Worm (Caenorhabditis elegans) whole organism, late embryonic: ENCODE data around the gene cec-1.
A peak's percentile ranks its signal among the peaks of the same experiment; 100 is the strongest.

Experiments used
- C38D4.7 ChIP-seq: fragments of 200-800 bp; sonication (Bioruptor generic); optimal IDR thresholded peaks from 2 replicates; lab custom pipeline; 2018; ENCODE audit warnings: mild to moderate bottlenecking, missing genetic modification characterization, moderate library complexity, missing compliant biosample characterization
- K09A11.1 ChIP-seq: sonication (generic microtip); optimal IDR thresholded peaks from 2 replicates; lab custom pipeline; 2017; ENCODE audit warnings: antibody characterized with exemption, mild to moderate bottlenecking, missing genetic modification characterization, missing compliant biosample characterization; ENCODE audit not compliant: insufficient read depth
- Y22D7AL.16 ChIP-seq: sonication (generic microtip); optimal IDR thresholded peaks from 2 replicates; lab custom pipeline; 2016; ENCODE audit warnings: missing genetic modification characterization, missing compliant biosample characterization
- ahr-1 ChIP-seq: sonication (generic microtip); optimal IDR thresholded peaks from 2 replicates; lab custom pipeline; 2016; ENCODE audit warnings: missing genetic modification characterization, missing compliant biosample characterization
- ceh-14 ChIP-seq: sonication (generic microtip); optimal IDR thresholded peaks from 2 replicates; lab custom pipeline; 2016; ENCODE audit warnings: missing genotype, missing genetic modification characterization, missing compliant biosample characterization
- ceh-18 ChIP-seq: sonication (generic microtip); optimal IDR thresholded peaks from 2 replicates; lab custom pipeline; 2016; ENCODE audit warnings: missing genetic modification characterization, missing compliant biosample characterization
- ceh-19 ChIP-seq: fragments of 200-800 bp; sonication (Bioruptor generic); optimal IDR thresholded peaks from 2 replicates; lab custom pipeline; 2018; ENCODE audit warnings: mild to moderate bottlenecking, missing genetic modification characterization, missing compliant biosample characterization
- ceh-2 ChIP-seq: sonication (generic microtip); optimal IDR thresholded peaks from 2 replicates; lab custom pipeline; 2016; ENCODE audit warnings: missing genotype, missing genetic modification characterization, missing compliant biosample characterization
- ceh-6 ChIP-seq: fragments of 200-800 bp; sonication (Bioruptor generic); optimal IDR thresholded peaks from 2 replicates; lab custom pipeline; 2018; ENCODE audit warnings: mild to moderate bottlenecking, missing genetic modification characterization, missing compliant biosample characterization
- che-1 ChIP-seq: sonication (generic microtip); optimal IDR thresholded peaks from 2 replicates; lab custom pipeline; 2016; ENCODE audit warnings: mild to moderate bottlenecking, missing genetic modification characterization, missing compliant biosample characterization
- dmd-4 ChIP-seq: sonication (generic microtip); optimal IDR thresholded peaks from 2 replicates; lab custom pipeline; 2016; ENCODE audit warnings: borderline replicate concordance, missing genetic modification characterization, missing compliant biosample characterization
- elt-2 ChIP-seq: sonication (generic microtip); optimal IDR thresholded peaks from 2 replicates; lab custom pipeline; 2016; ENCODE audit warnings: missing genetic modification reagents, missing genetic modification characterization, missing compliant biosample characterization
- elt-4 ChIP-seq: sonication (generic microtip); optimal IDR thresholded peaks from 2 replicates; lab custom pipeline; 2016; ENCODE audit warnings: missing genetic modification characterization, missing compliant biosample characterization
- eyg-1 ChIP-seq: sonication (generic microtip); optimal IDR thresholded peaks from 2 replicates; lab custom pipeline; 2016; ENCODE audit warnings: missing genotype, missing genetic modification characterization, missing compliant biosample characterization
- fkh-6 ChIP-seq: sonication (generic microtip); optimal IDR thresholded peaks from 2 replicates; lab custom pipeline; 2016; ENCODE audit warnings: missing genetic modification characterization, missing compliant biosample characterization
- hlh-15 ChIP-seq: sonication (generic microtip); optimal IDR thresholded peaks from 2 replicates; lab custom pipeline; 2016; ENCODE audit warnings: missing genetic modification characterization, missing compliant biosample characterization
- hlh-6 ChIP-seq: sonication (generic microtip); optimal IDR thresholded peaks from 2 replicates; lab custom pipeline; 2016; ENCODE audit warnings: missing genotype, missing genetic modification characterization, missing compliant biosample characterization
- hlh-8 ChIP-seq: sonication (generic microtip); optimal IDR thresholded peaks from 2 replicates; lab custom pipeline; 2016; ENCODE audit warnings: missing genotype, missing genetic modification characterization, missing compliant biosample characterization
- lim-6 ChIP-seq: sonication (generic microtip); optimal IDR thresholded peaks from 2 replicates; lab custom pipeline; 2016; ENCODE audit warnings: missing genetic modification characterization, missing compliant biosample characterization
- lin-11 ChIP-seq: fragments of 200-800 bp; sonication (Bioruptor generic); optimal IDR thresholded peaks from 2 replicates; lab custom pipeline; 2018; ENCODE audit warnings: mild to moderate bottlenecking, missing genetic modification characterization, missing compliant biosample characterization
- mec-3 ChIP-seq: sonication (generic microtip); optimal IDR thresholded peaks from 2 replicates; lab custom pipeline; 2016; ENCODE audit warnings: borderline replicate concordance, missing genetic modification characterization, missing compliant biosample characterization
- nfya-1 ChIP-seq: sonication (generic microtip); optimal IDR thresholded peaks from 2 replicates; lab custom pipeline; 2017; ENCODE audit warnings: missing genetic modification characterization, mild to moderate bottlenecking, missing compliant biosample characterization, antibody characterized with exemption, moderate library complexity
- nhr-11 ChIP-seq: fragments of 150-350 bp; optimal IDR thresholded peaks from 2 replicates; lab custom pipeline; 2014; ENCODE audit warnings: missing biosample characterization, missing genetic modification characterization
- npax-4 ChIP-seq: sonication (generic microtip); optimal IDR thresholded peaks from 2 replicates; lab custom pipeline; 2016; ENCODE audit warnings: missing genetic modification characterization, missing compliant biosample characterization
- odd-2 ChIP-seq: sonication (generic microtip); optimal IDR thresholded peaks from 2 replicates; lab custom pipeline; 2017; ENCODE audit warnings: antibody characterized with exemption, mild to moderate bottlenecking, missing genetic modification characterization, missing compliant biosample characterization
- pag-3 ChIP-seq: sonication (generic microtip); optimal IDR thresholded peaks from 2 replicates; lab custom pipeline; 2016; ENCODE audit warnings: missing compliant biosample characterization, missing genetic modification characterization, borderline replicate concordance
- pax-1 ChIP-seq: fragments of 150-350 bp; optimal IDR thresholded peaks from 2 replicates; lab custom pipeline; 2014; ENCODE audit warnings: missing biosample characterization, missing genetic modification characterization
- pha-2 ChIP-seq: sonication (generic microtip); optimal IDR thresholded peaks from 2 replicates; lab custom pipeline; 2017; ENCODE audit warnings: mild to moderate bottlenecking, missing genetic modification characterization, missing compliant biosample characterization
- pha-4 ChIP-seq: fragments of 150-350 bp; optimal IDR thresholded peaks from 2 replicates; lab custom pipeline; 2018; ENCODE audit warnings: missing biosample characterization, missing genetic modification reagents, missing genetic modification characterization
- pqm-1 ChIP-seq: sonication (generic microtip); optimal IDR thresholded peaks from 2 replicates; lab custom pipeline; 2016; ENCODE audit warnings: missing genetic modification characterization, missing compliant biosample characterization
- pros-1 ChIP-seq: fragments of 150-350 bp; optimal IDR thresholded peaks from 2 replicates; lab custom pipeline; 2014; ENCODE audit warnings: missing biosample characterization, missing genetic modification reagents, missing genetic modification characterization
- rnt-1 ChIP-seq: sonication (generic microtip); optimal IDR thresholded peaks from 2 replicates; lab custom pipeline; 2016; ENCODE audit warnings: missing genetic modification characterization, missing compliant biosample characterization
- sox-2 ChIP-seq: fragments of 200-800 bp; sonication (Bioruptor generic); IDR thresholded peaks from 2 replicates; pipeline ENCODE4 v1.3.6; 2022; ENCODE audit warnings: missing genetic modification reagents, missing genetic modification characterization, missing compliant biosample characterization
- sox-4 ChIP-seq: sonication (generic microtip); optimal IDR thresholded peaks from 2 replicates; lab custom pipeline; 2017; ENCODE audit warnings: mild to moderate bottlenecking, missing genetic modification characterization, inconsistent platforms, missing compliant biosample characterization
- tbx-2 ChIP-seq: sonication (generic microtip); optimal IDR thresholded peaks from 2 replicates; lab custom pipeline; 2016; ENCODE audit warnings: missing genetic modification characterization, missing compliant biosample characterization
- tbx-7 ChIP-seq: sonication (generic microtip); optimal IDR thresholded peaks from 2 replicates; lab custom pipeline; 2016; ENCODE audit warnings: missing genotype, missing genetic modification characterization, missing compliant biosample characterization
- unc-42 ChIP-seq: sonication (generic microtip); optimal IDR thresholded peaks from 2 replicates; lab custom pipeline; 2016; ENCODE audit warnings: missing genotype, missing genetic modification characterization, missing compliant biosample characterization
- unc-86 ChIP-seq: sonication (generic microtip); optimal IDR thresholded peaks from 2 replicates; lab custom pipeline; 2016; ENCODE audit warnings: missing genetic modification characterization, missing compliant biosample characterization
- zip-5 ChIP-seq: sonication (generic microtip); optimal IDR thresholded peaks from 2 replicates; lab custom pipeline; 2016; ENCODE audit warnings: missing genetic modification characterization, missing compliant biosample characterization

Gene cec-1

ce11 chrIII:8398411-8398810 is 27.7 kb upstream of the cec-1 start, which contains the start of gene ZK353.2:
Gene ZK353.2 (plus strand): TSS chrIII:8398711.
- TF ChIP-seq hlh-6 (tag; lab: Kevin White, UChicago) (no peak), zip-5 (tag; lab: Kevin White, UChicago) (no peak), hlh-15 (tag; lab: Kevin White, UChicago) (no peak), pag-3 (tag; lab: Kevin White, UChicago) (no peak), sox-2 (GFP tag; lab: Robert Waterston, UW) (no peak), Y22D7AL.16 (no peak), mec-3 (tag; lab: Kevin White, UChicago) (no peak), npax-4 (tag; lab: Kevin White, UChicago) (no peak), nhr-11 (tag; lab: Kevin White, UChicago) (no peak), pha-2 (tag; lab: Kevin White, UChicago) (no peak), elt-4 (tag; lab: Kevin White, UChicago) (no peak), hlh-8 (tag; lab: Kevin White, UChicago) (no peak), pros-1 (tag; lab: Kevin White, UChicago) (no peak), rnt-1 (tag; lab: Kevin White, UChicago) (no peak), ceh-19 (GFP tag; lab: Kevin White, UChicago) (no peak), tbx-7 (tag; lab: Kevin White, UChicago) (no peak), odd-2 (tag; lab: Kevin White, UChicago) (no peak), ceh-6 (no peak)

- TF ChIP-seq K09A11.1 (tag; lab: Kevin White, UChicago), result no peak
- no peak for TF ChIP-seq pha-4 (tag; lab: Kevin White, UChicago)
- TF ChIP-seq pha-2 (tag; lab: Kevin White, UChicago), result no peak
- TF ChIP-seq elt-2, result peak; percentile 66
These were observed 25.7 kb upstream of the cec-1 start for ce11 chrIII:8400478-8400877.

- TF ChIP-seq elt-2 (no peak), unc-42 (tag; lab: Kevin White, UChicago) (no peak), Y22D7AL.16 (no peak), ceh-19 (GFP tag; lab: Kevin White, UChicago) (no peak), ahr-1 (tag; lab: Kevin White, UChicago) (no peak), zip-5 (tag; lab: Kevin White, UChicago) (no peak), fkh-6 (no peak), C38D4.7 (GFP tag; lab: Kevin White, UChicago) (no peak), ceh-2 (tag; lab: Kevin White, UChicago) (no peak), ceh-14 (tag; lab: Kevin White, UChicago) (no peak), che-1 (no peak), ceh-18 (tag; lab: Kevin White, UChicago) (no peak), nhr-11 (tag; lab: Kevin White, UChicago) (no peak)
These were observed 24.2 kb upstream of the cec-1 start, which contains the start of gene lap-1 for ce11 chrIII:8401887-8402286. Gene lap-1 (minus strand): TSS chrIII:8401928.

- no peak for TF ChIP-seq K09A11.1 (tag; lab: Kevin White, UChicago)
These were observed 23.5 kb upstream of the cec-1 start for ce11 chrIII:8402633-8403032.

ce11 chrIII:8403507-8403906 is 22.6 kb upstream of the cec-1 start, which contains the start of gene cutc-1:
Gene cutc-1 (minus strand): TSS chrIII:8403607.
- TF ChIP-seq pqm-1 (tag; lab: Kevin White, UChicago), result no peak
- TF ChIP-seq tbx-2 (tag; lab: Kevin White, UChicago), result no peak
- no peak for TF ChIP-seq unc-42 (tag; lab: Kevin White, UChicago)
- no peak for TF ChIP-seq pax-1
- no peak for TF ChIP-seq npax-4 (tag; lab: Kevin White, UChicago)
- no peak for TF ChIP-seq sox-4 (tag; lab: Kevin White, UChicago)
- no peak for TF ChIP-seq lim-6 (tag; lab: Kevin White, UChicago)
- no peak for TF ChIP-seq unc-86
- TF ChIP-seq pha-2 (tag; lab: Kevin White, UChicago), result no peak
- TF ChIP-seq hlh-6 (tag; lab: Kevin White, UChicago), result no peak
- TF ChIP-seq nfya-1, result no peak
- TF ChIP-seq dmd-4 (tag; lab: Kevin White, UChicago), result no peak
- no peak for TF ChIP-seq lin-11 (tag; lab: Kevin White, UChicago)
- TF ChIP-seq odd-2 (tag; lab: Kevin White, UChicago), result no peak
- no peak for TF ChIP-seq pag-3 (tag; lab: Kevin White, UChicago)
- no peak for TF ChIP-seq eyg-1 (tag; lab: Kevin White, UChicago)
- TF ChIP-seq pros-1 (tag; lab: Kevin White, UChicago), result no peak
